Worm (Caenorhabditis elegans): ENCODE results near the gene F25B3.5.

- TF ChIP-seq hlh-30 (tag; optimal IDR thresholded peaks at IDR 0.05; ENCODE audit: insufficient read depth), result no peak
- no peak for TF ChIP-seq pros-1 (tag; optimal IDR thresholded peaks at IDR 0.05)
- TF ChIP-seq sox-2 (GFP tag; IDR thresholded peaks at IDR 0.05), result no peak
- TF ChIP-seq tbx-2 (tag; optimal IDR thresholded peaks at IDR 0.05), result no peak
- TF ChIP-seq nhr-232 (tag; optimal IDR thresholded peaks at IDR 0.05), result no peak
Observed at ce11 chrV:9527337-9527736, 42.8 kb downstream of the F25B3.5 start.
